Fruit fly (Drosophila melanogaster) whole organism, embryonic: Measurements from ENCODE around the gene CG15286.

Experiments used
- Adf1 ChIP-seq: fragments of 200-800 bp; sonication (Bioruptor generic); IDR thresholded peaks from 2 replicates; pipeline ENCODE4 v1.3.6; 2022; ENCODE audit warnings: missing biosample characterization, missing genetic modification characterization
- Atf-2 ChIP-seq: fragments of 200-800 bp; sonication (Bioruptor generic); optimal IDR thresholded peaks from 2 replicates; lab custom pipeline; 2016; ENCODE audit warnings: missing biosample characterization, missing genetic modification characterization
- CG10366 ChIP-seq: fragments of 200-800 bp; sonication (Bioruptor generic); IDR thresholded peaks from 2 replicates; pipeline ENCODE4 v1.3.6; 2022; ENCODE audit warnings: missing biosample characterization, missing genetic modification characterization
- CG11456 ChIP-seq: fragments of 200-800 bp; sonication (Bioruptor generic); IDR thresholded peaks from 3 replicates; pipeline ENCODE4 v1.3.6; 2022; ENCODE audit warnings: missing biosample characterization, missing genetic modification characterization
- CG14014 ChIP-seq: fragments of 200-800 bp; sonication (Bioruptor generic); IDR thresholded peaks from 2 replicates; pipeline ENCODE4 v1.3.6; 2022; ENCODE audit warnings: missing biosample characterization, missing genetic modification characterization
- CG15514 ChIP-seq: fragments of 200-800 bp; sonication (Bioruptor generic); optimal IDR thresholded peaks from 3 replicates; lab custom pipeline; 2017; ENCODE audit warnings: missing biosample characterization, missing genetic modification characterization, mild to moderate bottlenecking, moderate library complexity, missing genetic modification reagents
- CG1792 ChIP-seq: fragments of 200-800 bp; sonication (Bioruptor generic); optimal IDR thresholded peaks from 2 replicates; lab custom pipeline; 2016; ENCODE audit warnings: missing biosample characterization, missing genetic modification characterization
- CG1832 ChIP-seq: fragments of 200-800 bp; sonication (Bioruptor generic); optimal IDR thresholded peaks from 2 replicates; lab custom pipeline; 2017; ENCODE audit warnings: missing biosample characterization, mild to moderate bottlenecking, missing genetic modification characterization, inconsistent platforms
- CG18599 ChIP-seq: fragments of 200-800 bp; sonication (Bioruptor generic); optimal IDR thresholded peaks from 3 replicates; lab custom pipeline; 2017; ENCODE audit warnings: missing biosample characterization, missing genetic modification characterization, mild to moderate bottlenecking, moderate library complexity, missing genetic modification reagents
- CG18619 ChIP-seq: fragments of 200-800 bp; sonication (Bioruptor generic); optimal IDR thresholded peaks from 3 replicates; lab custom pipeline; 2017; ENCODE audit warnings: missing biosample characterization, mild to moderate bottlenecking, missing genetic modification characterization
- CG2712 ChIP-seq: fragments of 200-800 bp; optimal IDR thresholded peaks from 3 replicates; lab custom pipeline; 2019; ENCODE audit warnings: missing biosample characterization, mild to moderate bottlenecking, missing genetic modification characterization, moderate library complexity
- CG2875 ChIP-seq: fragments of 200-800 bp; sonication (Bioruptor generic); optimal IDR thresholded peaks from 2 replicates; lab custom pipeline; 2017; ENCODE audit warnings: missing biosample characterization, mild to moderate bottlenecking, missing genetic modification characterization, missing genetic modification reagents
- CG2889 ChIP-seq: fragments of 200-800 bp; sonication (Bioruptor generic); IDR thresholded peaks from 3 replicates; pipeline ENCODE4 v1.3.6; 2022; ENCODE audit warnings: missing biosample characterization, missing genetic modification characterization
- CG31365 ChIP-seq: fragments of 200-800 bp; sonication (Bioruptor generic); optimal IDR thresholded peaks from 2 replicates; lab custom pipeline; 2018; ENCODE audit warnings: missing biosample characterization, mild to moderate bottlenecking, missing genetic modification characterization
- CG7928 ChIP-seq: fragments of 200-800 bp; sonication (Bioruptor generic); optimal IDR thresholded peaks from 2 replicates; lab custom pipeline; 2017; ENCODE audit warnings: missing biosample characterization, mild to moderate bottlenecking, missing genetic modification characterization
- CG9797 ChIP-seq: fragments of 200-800 bp; sonication (Bioruptor generic); optimal IDR thresholded peaks from 3 replicates; lab custom pipeline; 2018; ENCODE audit warnings: missing biosample characterization, mild to moderate bottlenecking, missing genetic modification characterization
- Dbx ChIP-seq: fragments of 200-800 bp; sonication (Bioruptor generic); IDR thresholded peaks from 3 replicates; pipeline ENCODE4 v1.3.6; 2022; ENCODE audit warnings: missing biosample characterization, missing genetic modification characterization
- Dek ChIP-seq: fragments of 200-800 bp; sonication (Bioruptor generic); optimal IDR thresholded peaks from 3 replicates; lab custom pipeline; 2019; ENCODE audit warnings: missing biosample characterization, mild to moderate bottlenecking, missing genetic modification characterization, moderate library complexity
- Dll ChIP-seq: fragments of 200-800 bp; sonication (Bioruptor generic); IDR thresholded peaks from 4 replicates; pipeline ENCODE4 v1.3.6; 2022; ENCODE audit warnings: missing biosample characterization, missing genetic modification characterization; ENCODE audit not compliant: partially characterized antibody
- Doc2 ChIP-seq: fragments of 200-800 bp; sonication (Bioruptor generic); IDR thresholded peaks from 2 replicates; pipeline ENCODE4 v1.3.6; 2022; ENCODE audit warnings: missing biosample characterization, missing genetic modification characterization
- E2f2 ChIP-seq: fragments of 200-800 bp; sonication (Bioruptor generic); IDR thresholded peaks from 2 replicates; pipeline ENCODE4 v1.3.6; 2022; ENCODE audit warnings: missing biosample characterization, missing genetic modification characterization
- Fer2 ChIP-seq: fragments of 200-800 bp; sonication (Bioruptor generic); optimal IDR thresholded peaks from 2 replicates; lab custom pipeline; 2018; ENCODE audit warnings: missing biosample characterization, mild to moderate bottlenecking, missing genetic modification characterization, moderate library complexity
- HmgD ChIP-seq: fragments of 200-800 bp; sonication (Bioruptor generic); optimal IDR thresholded peaks from 3 replicates; lab custom pipeline; 2016; ENCODE audit warnings: missing biosample characterization, missing genetic modification characterization
- NK7.1 ChIP-seq: fragments of 200-800 bp; sonication (Bioruptor generic); optimal IDR thresholded peaks from 3 replicates; lab custom pipeline; 2016; ENCODE audit warnings: missing biosample characterization, missing genetic modification characterization
- NfI ChIP-seq: fragments of 200-800 bp; sonication (Bioruptor generic); optimal IDR thresholded peaks from 3 replicates; lab custom pipeline; 2018; ENCODE audit warnings: missing biosample characterization, mild to moderate bottlenecking, missing genetic modification characterization, moderate library complexity
- bab2 ChIP-seq: fragments of 200-800 bp; sonication (Bioruptor generic); optimal IDR thresholded peaks from 2 replicates; lab custom pipeline; 2016; ENCODE audit warnings: missing biosample characterization, missing genetic modification characterization
- bigmax ChIP-seq: fragments of 200-800 bp; sonication (Bioruptor generic); optimal IDR thresholded peaks from 2 replicates; lab custom pipeline; 2018; ENCODE audit warnings: missing biosample characterization, mild to moderate bottlenecking, missing genetic modification characterization
- chif ChIP-seq, 2 experiments: fragments of 200-800 bp; sonication (Bioruptor generic); optimal IDR thresholded peaks; 3 replicates each; lab custom pipeline; 2016; ENCODE audit warnings: missing biosample characterization in 2 of 2, missing genetic modification characterization in 2 of 2
- dan ChIP-seq: fragments of 200-800 bp; sonication (Bioruptor generic); IDR thresholded peaks from 2 replicates; pipeline ENCODE4 v1.3.6; 2022; ENCODE audit warnings: missing biosample characterization, missing genetic modification characterization
- dmrt99B ChIP-seq: fragments of 200-800 bp; sonication (Bioruptor generic); optimal IDR thresholded peaks from 2 replicates; lab custom pipeline; 2018; ENCODE audit warnings: missing biosample characterization, mild to moderate bottlenecking, missing genetic modification characterization, moderate library complexity
- gcm ChIP-seq: fragments of 200-800 bp; sonication (Bioruptor generic); optimal IDR thresholded peaks from 2 replicates; lab custom pipeline; 2019; ENCODE audit warnings: missing biosample characterization, mild to moderate bottlenecking, missing genetic modification characterization, moderate library complexity
- hkb ChIP-seq, 2 experiments: fragments of 200-800 bp in 1 of 2; fragments of >200 bp in 1 of 2; sonication (Bioruptor generic) in 1 of 2; IDR thresholded peaks in 1 of 2; optimal IDR thresholded peaks in 1 of 2; 2 replicates each; pipeline versions ENCODE4 v1.3.6 to Lab custom; 2017 to 2022; ENCODE audit warnings: missing biosample characterization in 1 of 2, missing genetic modification characterization in 1 of 2
- jing ChIP-seq: fragments of 200-800 bp; sonication (Bioruptor generic); optimal IDR thresholded peaks from 2 replicates; lab custom pipeline; 2018; ENCODE audit warnings: missing biosample characterization, mild to moderate bottlenecking, missing genetic modification characterization
- jumu ChIP-seq: fragments of 200-800 bp; sonication (Bioruptor generic); optimal IDR thresholded peaks from 3 replicates; lab custom pipeline; 2016; ENCODE audit warnings: missing biosample characterization, missing genetic modification characterization
- nau ChIP-seq: fragments of 200-800 bp; sonication (Bioruptor generic); optimal IDR thresholded peaks from 3 replicates; lab custom pipeline; 2017; ENCODE audit warnings: missing biosample characterization, mild to moderate bottlenecking, missing genetic modification characterization, missing genetic modification reagents
- oc ChIP-seq: fragments of 200-800 bp; sonication (Bioruptor generic); optimal IDR thresholded peaks from 2 replicates; lab custom pipeline; 2018; ENCODE audit warnings: missing biosample characterization, mild to moderate bottlenecking, missing genetic modification characterization, moderate library complexity
- p53 ChIP-seq: fragments of 200-800 bp; sonication (Bioruptor generic); optimal IDR thresholded peaks from 2 replicates; lab custom pipeline; 2016; ENCODE audit warnings: missing biosample characterization, missing genetic modification characterization
- scrt ChIP-seq: fragments of 200-800 bp; sonication (Bioruptor generic); optimal IDR thresholded peaks from 2 replicates; lab custom pipeline; 2018; ENCODE audit warnings: missing biosample characterization, mild to moderate bottlenecking, missing genetic modification characterization, moderate library complexity
- shn ChIP-seq: fragments of 200-800 bp; sonication (Bioruptor generic); optimal IDR thresholded peaks from 3 replicates; lab custom pipeline; 2016; ENCODE audit warnings: missing biosample characterization, missing genetic modification characterization
- tna ChIP-seq: fragments of 200-800 bp; sonication (Bioruptor generic); IDR thresholded peaks from 2 replicates; pipeline ENCODE4 v1.3.6; 2022; ENCODE audit warnings: missing biosample characterization, missing genetic modification characterization; ENCODE audit not compliant: partially characterized antibody
- trh ChIP-seq: fragments of 200-800 bp; sonication (Bioruptor generic); optimal IDR thresholded peaks from 2 replicates; lab custom pipeline; 2016; ENCODE audit warnings: missing biosample characterization, missing genetic modification characterization
- usp ChIP-seq: fragments of >200 bp; optimal IDR thresholded peaks from 2 replicates; lab custom pipeline; 2017; ENCODE audit warnings: missing biosample characterization, missing genetic modification characterization
- z ChIP-seq: fragments of 200-800 bp; sonication (Bioruptor generic); IDR thresholded peaks from 3 replicates; pipeline ENCODE4 v1.3.6; 2022; ENCODE audit warnings: missing biosample characterization, missing genetic modification characterization

Gene CG15286

DNA sequence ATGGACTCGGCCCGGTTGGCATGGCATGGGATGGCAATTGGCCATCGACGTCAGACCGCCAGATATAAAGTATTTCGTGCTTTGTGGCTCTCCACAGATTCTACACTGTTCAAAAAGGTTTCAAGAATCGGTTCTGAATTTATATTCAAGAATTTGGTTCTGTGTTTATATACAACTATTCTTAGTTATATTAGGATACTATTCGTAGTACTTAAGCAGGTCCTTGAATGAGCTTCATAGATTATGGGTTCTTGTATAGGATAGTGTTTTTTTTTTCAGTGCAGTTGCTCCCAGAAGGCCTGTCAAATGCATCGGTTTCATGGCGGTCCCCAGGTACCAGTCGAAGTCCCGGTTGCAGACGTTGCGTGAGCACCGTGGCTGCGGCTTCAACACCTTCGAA, 48.5 kb downstream of the CG15286 start (continued):
- TF ChIP-seq Atf-2 (GFP tag; lab: Kevin White, UChicago) (no peak), hkb (optimal IDR thresholded peaks at IDR 0.05; lab: Kevin White, UChicago) (no peak), hkb (GFP tag; IDR thresholded peaks at IDR 0.05; lab: Robert Waterston, UW) (0 out of 2 replicates have a peak, but pooled peaks have one; percentile 11), p53 (GFP tag; lab: Kevin White, UChicago) (no peak), NfI (no peak), tna (GFP tag; lab: Robert Waterston, UW) (no peak), CG11456 (GFP tag; lab: Robert Waterston, UW) (no peak), CG2889 (GFP tag; lab: Robert Waterston, UW) (no peak), CG18599 (no peak), HmgD (no peak), chif (GFP tag; optimal IDR thresholded peaks at IDR 0.05; lab: Kevin White, UChicago) (peak; percentile 15 to 29), E2f2 (no peak), CG1832 (GFP tag; lab: Kevin White, UChicago) (no peak), CG1792 (GFP tag; lab: Kevin White, UChicago) (no peak), Fer2 (tag; lab: Kevin White, UChicago) (no peak), usp (no peak), trh (GFP tag; lab: Kevin White, UChicago) (no peak), Dbx (no peak), scrt (GFP tag; lab: Kevin White, UChicago) (no peak), Doc2 (GFP tag; lab: Robert Waterston, UW) (no peak), Dll (GFP tag; lab: Robert Waterston, UW) (no peak), CG14014 (no peak), oc (tag; lab: Kevin White, UChicago) (no peak), CG9797 (no peak), z (GFP tag; lab: Robert Waterston, UW) (no peak), CG15514 (no peak), bab2 (GFP tag; lab: Kevin White, UChicago) (no peak), Dek (tag; lab: Kevin White, UChicago) (no peak), dan (GFP tag; lab: Robert Waterston, UW) (0 out of 2 replicates have a peak, but pooled peaks have one; percentile 16), Adf1 (no peak), gcm (GFP tag; lab: Kevin White, UChicago) (no peak), CG31365 (tag; lab: Kevin White, UChicago) (no peak), bigmax (no peak), shn (GFP tag; lab: Kevin White, UChicago) (no peak), jing (GFP tag; lab: Kevin White, UChicago) (no peak), dmrt99B (tag; lab: Kevin White, UChicago) (no peak), CG7928 (GFP tag; lab: Kevin White, UChicago) (no peak), jumu (GFP tag; lab: Kevin White, UChicago) (no peak), NK7.1 (GFP tag; lab: Kevin White, UChicago) (no peak), CG18619 (GFP tag; lab: Kevin White, UChicago) (no peak), CG2875 (GFP tag; lab: Kevin White, UChicago) (no peak), nau (GFP tag; lab: Kevin White, UChicago) (no peak), CG2712 (tag; lab: Kevin White, UChicago) (peak; percentile 59), CG10366 (GFP tag; lab: Robert Waterston, UW) (no peak)
